Worm (Caenorhabditis elegans) whole organism, late embryonic: Measurements from ENCODE around the gene C09G5.13.

Experiments used
- elt-2 ChIP-seq: sonication (generic microtip); optimal IDR thresholded peaks from 2 replicates; lab custom pipeline; 2016; ENCODE audit warnings: missing genetic modification reagents, missing genetic modification characterization, missing compliant biosample characterization
- ets-4 ChIP-seq: sonication (generic microtip); optimal IDR thresholded peaks from 2 replicates; lab custom pipeline; 2016; ENCODE audit warnings: missing genetic modification characterization, missing compliant biosample characterization

ce11 chrII:10761653-10762052, 44.4 kb downstream of the C09G5.13 start:
- no peak for TF ChIP-seq elt-2 (tag; lab: Kevin White, UChicago)
- TF ChIP-seq ets-4 (tag; lab: Kevin White, UChicago): no peak
